Fruit fly (Drosophila melanogaster): ENCODE results near the gene CG44002.
A peak's percentile ranks its signal among the peaks of the same experiment; 100 is the strongest.

Gene CG44002

DNA sequence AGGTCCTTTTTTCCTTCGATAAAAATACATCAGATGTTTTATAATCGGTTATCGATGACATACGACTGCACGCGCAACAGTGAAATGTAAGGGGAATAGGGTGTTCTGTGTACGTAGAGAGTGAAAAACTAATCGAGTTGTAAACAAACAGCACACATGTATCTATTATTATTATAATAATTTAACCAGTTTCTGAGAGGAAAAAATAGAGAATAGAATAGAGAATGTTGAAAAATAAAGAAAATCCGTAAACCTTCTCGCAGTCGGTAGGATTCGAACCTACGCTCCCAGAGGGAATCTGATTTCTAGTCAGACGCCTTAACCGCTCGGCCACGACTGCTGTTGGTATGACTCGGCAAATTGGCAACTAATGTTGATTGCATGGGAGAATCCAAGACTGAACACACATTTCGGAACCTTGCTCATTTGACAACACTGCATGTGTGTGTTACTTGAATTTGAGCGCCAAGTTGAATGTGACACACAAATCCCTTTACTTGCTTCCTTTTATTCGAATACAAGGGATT lies 1.9 kb upstream of the CG44002 start (continued):
- TF ChIP-seq vvl (GFP tag; IDR thresholded peaks at IDR 0.05) (peak; percentile 66; the same call in 1 of the 2 replicates), croc (GFP tag; conservative IDR thresholded peaks at IDR 0.05) (no peak), trh (GFP tag; optimal IDR thresholded peaks at IDR 0.05) (no peak), aop (GFP tag; IDR thresholded peaks at IDR 0.05) (no peak), CG3995 (GFP tag; optimal IDR thresholded peaks at IDR 0.05) (no peak), Side (GFP tag; optimal IDR thresholded peaks at IDR 0.05) (no peak), CG1233 (GFP tag; optimal IDR thresholded peaks at IDR 0.05) (no peak), CG16815 (GFP tag; optimal IDR thresholded peaks at IDR 0.05) (no peak), so (GFP tag; IDR thresholded peaks at IDR 0.05) (peak; percentile 49; the same call in 2 of the 3 replicates), lola (GFP tag; optimal IDR thresholded peaks at IDR 0.05) (no peak), tap (tag; optimal IDR thresholded peaks at IDR 0.05) (peak; percentile 19), CG31441 (GFP tag; IDR thresholded peaks at IDR 0.05) (peak; percentile 44; the same call in 1 of the 2 replicates), trem (tag; optimal IDR thresholded peaks at IDR 0.05) (peak; percentile 53), lab (GFP tag; optimal IDR thresholded peaks at IDR 0.05) (peak; percentile 64), az2 (GFP tag; optimal IDR thresholded peaks at IDR 0.05) (no peak), ERR (GFP tag; optimal IDR thresholded peaks at IDR 0.05) (no peak), prd (optimal IDR thresholded peaks at IDR 0.05) (no peak), prd (GFP tag; IDR thresholded peaks at IDR 0.05) (0 out of 3 replicates have a peak, but pooled peaks have one; percentile 6), sr (GFP tag; IDR thresholded peaks at IDR 0.05) (no peak), sens (GFP tag) (peak; percentile 82), CG13624 (GFP tag; optimal IDR thresholded peaks at IDR 0.05) (no peak), CG11696 (GFP tag; IDR thresholded peaks at IDR 0.05) (no peak; the same call in 1 of the 2 replicates), toy (GFP tag; IDR thresholded peaks at IDR 0.05) (no peak), CG8765 (GFP tag; IDR thresholded peaks at IDR 0.05) (no peak), grn (GFP tag; optimal IDR thresholded peaks at IDR 0.05) (no peak), Hr51 (GFP tag; optimal IDR thresholded peaks at IDR 0.05) (no peak), ato (GFP tag; IDR thresholded peaks at IDR 0.05; ENCODE audit: partially characterized antibody) (peak; percentile 82), CG10654 (GFP tag; optimal IDR thresholded peaks at IDR 0.05) (no peak), unpg (GFP tag; optimal IDR thresholded peaks at IDR 0.05) (no peak), YL-1 (GFP tag; optimal IDR thresholded peaks at IDR 0.05) (peak; percentile 23), Blimp-1 (GFP tag; optimal IDR thresholded peaks at IDR 0.05) (no peak), CG12769 (tag; optimal IDR thresholded peaks at IDR 0.05) (no peak), Hey (tag; optimal IDR thresholded peaks at IDR 0.05) (peak; percentile 69), wek (GFP tag; optimal IDR thresholded peaks at IDR 0.05) (no peak), CG10267 (tag; optimal IDR thresholded peaks at IDR 0.05) (peak; percentile 93), CG12659 (GFP tag; optimal IDR thresholded peaks at IDR 0.05) (peak; percentile 27), D19A (tag; optimal IDR thresholded peaks at IDR 0.05) (peak; percentile 25), Asciz (GFP tag; optimal IDR thresholded peaks at IDR 0.05) (peak; percentile 62), CG18764 (GFP tag; optimal IDR thresholded peaks at IDR 0.05) (no peak), dm (GFP tag; optimal IDR thresholded peaks at IDR 0.05) (no peak), CG10366 (GFP tag; IDR thresholded peaks at IDR 0.05) (no peak), CG6791 (GFP tag; IDR thresholded peaks at IDR 0.05; ENCODE audit: partially characterized antibody) (peak; percentile 93), CG6654 (GFP tag; optimal IDR thresholded peaks at IDR 0.05) (no peak), E2f2 (GFP tag; IDR thresholded peaks at IDR 0.05) (peak; percentile 96), CG14050 (GFP tag; IDR thresholded peaks at IDR 0.05) (no peak), unc-4 (GFP tag; IDR thresholded peaks at IDR 0.05; ENCODE audit: partially characterized antibody) (peak; percentile 58), ase (GFP tag; IDR thresholded peaks at IDR 0.05) (no peak), h (optimal IDR thresholded peaks at IDR 0.05) (no peak), gsb-n (tag; optimal IDR thresholded peaks at IDR 0.05) (no peak), Ravus (GFP tag; IDR thresholded peaks at IDR 0.05) (no peak), tin (GFP tag; optimal IDR thresholded peaks at IDR 0.05) (peak; percentile 17)
